Worm (Caenorhabditis elegans): Measurements from ENCODE around the gene mpc-1.
"Not testable (repeated sequence)": the region's sequence is repeated elsewhere in the genome, so short reads cannot be mapped to it uniquely, and the experiment has no call there.

DNA sequence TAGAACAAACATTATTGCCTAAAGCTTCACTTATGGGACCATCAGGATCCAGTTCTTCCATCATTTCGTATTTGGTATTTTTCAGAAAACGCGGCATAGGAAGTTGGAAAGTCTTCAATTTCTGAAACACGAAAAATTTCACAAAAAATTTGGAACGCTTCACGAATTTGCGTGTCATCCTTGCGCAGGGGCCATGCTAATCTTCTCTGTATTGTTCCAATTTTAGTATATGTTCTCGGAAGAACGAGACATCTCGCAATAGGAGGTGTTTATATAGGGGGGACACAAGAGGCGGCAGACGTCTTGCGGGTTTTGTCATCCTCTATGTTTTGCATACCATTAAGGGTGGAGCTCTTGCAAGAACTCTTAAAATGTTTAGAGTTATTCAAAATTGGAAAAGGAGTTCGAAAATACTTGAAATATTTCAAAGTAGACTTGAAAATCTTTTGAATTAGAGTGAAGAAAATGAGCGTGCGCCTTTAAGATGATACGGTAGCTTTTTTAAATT lies 13.5 kb downstream of the mpc-1 start:
- not testable (repeated sequence) for TF ChIP-seq nhr-27 (tag; optimal IDR thresholded peaks at IDR 0.05); nfya-1 (tag; optimal IDR thresholded peaks at IDR 0.05; ENCODE audit: borderline replicate concordance, insufficient read depth); ets-4 (GFP tag; optimal IDR thresholded peaks at IDR 0.05); efl-1 (GFP tag; optimal IDR thresholded peaks at IDR 0.05); let-607 (tag; optimal IDR thresholded peaks at IDR 0.05); ztf-26 (tag; optimal IDR thresholded peaks at IDR 0.05); ama-1 (optimal IDR thresholded peaks at IDR 0.05); ama-1 (GFP tag; optimal IDR thresholded peaks at IDR 0.05); unc-62 (GFP tag; optimal IDR thresholded peaks at IDR 0.05); zim-3 (tag; optimal IDR thresholded peaks at IDR 0.05); nhr-120 (GFP tag; IDR thresholded peaks at IDR 0.05)
- TF ChIP-seq rpc-1 (optimal IDR thresholded peaks at IDR 0.05): peak; percentile 62
- peak; percentile 77 for TF ChIP-seq rpc-1 (tag; optimal IDR thresholded peaks at IDR 0.05)
- peak; percentile 71 for TF ChIP-seq xnd-1 (tag; optimal IDR thresholded peaks at IDR 0.05)
- peak; percentile 68 for TF ChIP-seq hsf-1 (GFP tag; IDR thresholded peaks at IDR 0.05)

All from whole organism, young adult.